Worm (Caenorhabditis elegans) whole organism, L4 larva: Measurements from ENCODE around the gene F08F1.3.
A peak's percentile ranks its signal among the peaks of the same experiment; 100 is the strongest.
"Not testable (repeated sequence)": the region's sequence is repeated elsewhere in the genome, so short reads cannot be mapped to it uniquely, and the experiment has no call there.

Experiments
- T26A8.4 ChIP-seq: fragments of 200-800 bp; sonication (Bioruptor generic); IDR thresholded peaks from 2 replicates; pipeline ENCODE4 v1.3.6; 2022; ENCODE audit warnings: missing genetic modification characterization, missing compliant biosample characterization
- aha-1 ChIP-seq: fragments of 150-350 bp; peaks from one replicate; lab custom pipeline; 2014; ENCODE audit warnings: missing biosample characterization, missing genetic modification characterization
- arid-1 ChIP-seq: fragments of 200-800 bp; sonication (Bioruptor generic); conservative IDR thresholded peaks from 2 replicates; pipeline ENCODE4 v1.3.6; 2022; ENCODE audit warnings: missing genetic modification reagents, missing genetic modification characterization, missing compliant biosample characterization
- ceh-20 ChIP-seq: fragments of 200-800 bp; sonication (Bioruptor generic); IDR thresholded peaks from 2 replicates; pipeline ENCODE4 v1.3.6; 2022; ENCODE audit warnings: missing genetic modification reagents, missing genetic modification characterization, missing compliant biosample characterization
- ceh-32 ChIP-seq: sonication (generic microtip); optimal IDR thresholded peaks from 2 replicates; lab custom pipeline; 2016; ENCODE audit warnings: mild to moderate bottlenecking, missing genetic modification characterization, missing compliant biosample characterization; ENCODE audit not compliant: poor library complexity
- ceh-62 ChIP-seq: sonication (generic microtip); optimal IDR thresholded peaks from 2 replicates; lab custom pipeline; 2017; ENCODE audit warnings: missing biosample characterization, missing genetic modification characterization
- ces-1 ChIP-seq: fragments of 150-350 bp; sonication (generic microtip); optimal IDR thresholded peaks from 4 replicates; lab custom pipeline; 2014; ENCODE audit warnings: missing biosample characterization, missing genetic modification reagents, missing genetic modification characterization
- cey-2 ChIP-seq: sonication (generic microtip); optimal IDR thresholded peaks from 3 replicates; lab custom pipeline; 2017; ENCODE audit warnings: missing genetic modification characterization, mild to moderate bottlenecking, missing compliant biosample characterization, antibody characterized with exemption, borderline replicate concordance; ENCODE audit not compliant: insufficient read depth
- ctbp-1 ChIP-seq: fragments of 200-800 bp; sonication (Bioruptor generic); IDR thresholded peaks from 2 replicates; pipeline ENCODE4 v1.3.6; 2022; ENCODE audit warnings: missing genetic modification reagents, missing genetic modification characterization, missing compliant biosample characterization
- daf-19 ChIP-seq: fragments of 200-800 bp; sonication (Bioruptor generic); conservative IDR thresholded peaks from 2 replicates; pipeline ENCODE4 v1.3.6; 2022; ENCODE audit warnings: missing genetic modification characterization, missing compliant biosample characterization
- dpl-1 ChIP-seq: fragments of 150-350 bp; optimal IDR thresholded peaks from 2 replicates; lab custom pipeline; 2014; ENCODE audit warnings: missing biosample characterization, missing genetic modification reagents, missing genetic modification characterization
- egl-27 ChIP-seq: sonication (generic microtip); optimal IDR thresholded peaks from 3 replicates; lab custom pipeline; 2017; ENCODE audit warnings: missing biosample characterization, missing genetic modification reagents, missing genetic modification characterization
- lin-13 ChIP-seq: fragments of 150-350 bp; optimal IDR thresholded peaks from 2 replicates; lab custom pipeline; 2014; ENCODE audit warnings: missing biosample characterization, missing genetic modification reagents, missing genetic modification characterization
- lin-29 ChIP-seq: fragments of 200-800 bp; sonication (Bioruptor generic); IDR thresholded peaks from 2 replicates; pipeline ENCODE4 v1.3.6; 2022; ENCODE audit warnings: missing genetic modification reagents, missing genetic modification characterization, missing compliant biosample characterization
- lsy-2 ChIP-seq, 2 experiments: fragments of 150-350 bp in 1 of 2; sonication (generic microtip) in 1 of 2; optimal IDR thresholded peaks; 2 replicates each; lab custom pipeline; 2014 to 2017; ENCODE audit warnings: missing biosample characterization in 2 of 2, missing genetic modification characterization in 2 of 2
- madf-5 ChIP-seq, 2 experiments: fragments of 200-800 bp; sonication (Bioruptor generic); IDR thresholded peaks; 2 replicates each; pipeline ENCODE4 v1.3.6; 2022; ENCODE audit warnings: missing compliant biosample characterization in 2 of 2, missing genetic modification characterization in 2 of 2
- madf-9 ChIP-seq: fragments of 200-800 bp; sonication (Bioruptor generic); conservative IDR thresholded peaks from 2 replicates; pipeline ENCODE4 v1.3.6; 2022; ENCODE audit warnings: missing genetic modification reagents, missing genetic modification characterization, missing compliant biosample characterization
- mxl-2 ChIP-seq: fragments of 200-800 bp; sonication (Bioruptor generic); conservative IDR thresholded peaks from 2 replicates; pipeline ENCODE4 v1.3.6; 2022; ENCODE audit warnings: missing genetic modification reagents, missing genetic modification characterization, missing compliant biosample characterization
- nhr-10 ChIP-seq: fragments of 150-350 bp; optimal IDR thresholded peaks from 2 replicates; lab custom pipeline; 2014; ENCODE audit warnings: missing biosample characterization, missing genetic modification characterization
- nhr-25 ChIP-seq: sonication (generic microtip); optimal IDR thresholded peaks from 2 replicates; lab custom pipeline; 2017; ENCODE audit warnings: missing genetic modification characterization, mild to moderate bottlenecking, missing compliant biosample characterization, antibody characterized with exemption, moderate library complexity, borderline replicate concordance; ENCODE audit not compliant: insufficient read depth
- nhr-28 ChIP-seq: fragments of 150-350 bp; optimal IDR thresholded peaks from 2 replicates; lab custom pipeline; 2014; ENCODE audit warnings: missing biosample characterization, missing genetic modification characterization
- nhr-42 ChIP-seq: fragments of 200-800 bp; sonication (Bioruptor generic); IDR thresholded peaks from 2 replicates; pipeline ENCODE4 v1.3.6; 2022; ENCODE audit warnings: missing genetic modification characterization, missing compliant biosample characterization
- nhr-77 ChIP-seq: fragments of 150-350 bp; optimal IDR thresholded peaks from 2 replicates; lab custom pipeline; 2014; ENCODE audit warnings: missing biosample characterization, missing genetic modification characterization
- rbr-2 ChIP-seq: sonication (generic microtip); optimal IDR thresholded peaks from 2 replicates; lab custom pipeline; 2016; ENCODE audit warnings: missing genotype, missing genetic modification characterization, missing compliant biosample characterization
- spr-1 ChIP-seq: sonication (generic microtip); optimal IDR thresholded peaks from 2 replicates; lab custom pipeline; 2016; ENCODE audit warnings: mild to moderate bottlenecking, missing genetic modification characterization, missing compliant biosample characterization
- unc-130 ChIP-seq: sonication (generic microtip); optimal IDR thresholded peaks from 2 replicates; lab custom pipeline; 2016; ENCODE audit warnings: missing genetic modification reagents, missing genetic modification characterization, missing compliant biosample characterization
- unc-62 ChIP-seq, 3 experiments: fragments of 150-350 bp in 1 of 3; sonication (generic microtip); optimal IDR thresholded peaks in 2 of 3; peaks in 1 of 3; 1 replicate in 1 of 3; 2 replicates in 2 of 3; lab custom pipeline; 2014 to 2017; ENCODE audit warnings: missing biosample characterization in 3 of 3, missing genetic modification characterization in 3 of 3, missing genetic modification reagents in 3 of 3, missing genotype in 1 of 3
- vab-7 ChIP-seq: fragments of 200-800 bp; sonication (Bioruptor generic); IDR thresholded peaks from 2 replicates; pipeline ENCODE4 v1.3.6; 2022; ENCODE audit warnings: missing genetic modification reagents, missing genetic modification characterization, missing compliant biosample characterization
- zag-1 ChIP-seq: fragments of 150-350 bp; optimal IDR thresholded peaks from 2 replicates; lab custom pipeline; 2014; ENCODE audit warnings: missing biosample characterization, missing genetic modification characterization
- zfp-3 ChIP-seq: fragments of 200-800 bp; sonication (Bioruptor generic); conservative IDR thresholded peaks from 2 replicates; pipeline ENCODE4 v1.3.6; 2022; ENCODE audit warnings: missing genetic modification reagents, missing genetic modification characterization, missing compliant biosample characterization
- zip-2 ChIP-seq: fragments of 150-350 bp; optimal IDR thresholded peaks from 2 replicates; lab custom pipeline; 2014; ENCODE audit warnings: missing biosample characterization, missing genetic modification characterization
- ztf-7 ChIP-seq: fragments of 150-350 bp; optimal IDR thresholded peaks from 2 replicates; lab custom pipeline; 2014; ENCODE audit warnings: missing biosample characterization, missing genetic modification characterization

Gene F08F1.3

ce11 chrX:8404308-8405085, 24.1 kb upstream of the F08F1.3 start (continued):
- peak; percentile 89 for TF ChIP-seq zfp-3 (GFP tag; lab: Robert Waterston, UW)
- TF ChIP-seq nhr-25 (tag; lab: Kevin White, UChicago) = peak; percentile 82
- peak; percentile 79 for TF ChIP-seq nhr-28 (tag; lab: Kevin White, UChicago)
- TF ChIP-seq nhr-42 (GFP tag; lab: Robert Waterston, UW) = peak; percentile 92
- peak; percentile 58 for TF ChIP-seq nhr-10 (tag; lab: Kevin White, UChicago)
- TF ChIP-seq daf-19 (GFP tag; lab: Robert Waterston, UW) = peak; percentile 95
- TF ChIP-seq rbr-2 (tag; lab: Kevin White, UChicago) = peak; percentile 95
- TF ChIP-seq lin-13 (GFP tag; lab: Kevin White, UChicago) = peak; percentile 81
- peak; percentile 87; the same call in 1 of the 2 replicates for TF ChIP-seq mxl-2 (GFP tag; lab: Robert Waterston, UW)
- peak; percentile 95 for TF ChIP-seq ceh-20
- TF ChIP-seq arid-1 (GFP tag; lab: Robert Waterston, UW) = peak; percentile 95

- TF ChIP-seq unc-62 (GFP tag; optimal IDR thresholded peaks at IDR 0.05 in 1 of 2; lab: Kevin White, UChicago) (peak in 1 of 2 experiments; percentile 91), unc-62 (tag; optimal IDR thresholded peaks at IDR 0.05; lab: Kevin White, UChicago) (no peak), ztf-7 (tag; lab: Kevin White, UChicago) (no peak)
Measured at ce11 chrX:8406815-8407214, 21.8 kb upstream of the F08F1.3 start.

ce11 chrX:8408267-8408666, 20.4 kb upstream of the F08F1.3 start, which contains the start of gene sulp-3:
sulp-3 (minus strand) TSS chrX:8408367.
- no peak for TF ChIP-seq vab-7 (GFP tag; lab: Robert Waterston, UW)
- TF ChIP-seq ceh-32 (tag; lab: Kevin White, UChicago) = no peak
- TF ChIP-seq lsy-2 (tag; optimal IDR thresholded peaks at IDR 0.05; lab: Kevin White, UChicago) = no peak
- TF ChIP-seq unc-130 (GFP tag; lab: Kevin White, UChicago) = no peak
- TF ChIP-seq ceh-62 (tag; lab: Kevin White, UChicago) = no peak
- TF ChIP-seq zag-1 (tag; lab: Kevin White, UChicago) = no peak
- no peak for TF ChIP-seq spr-1 (tag; lab: Kevin White, UChicago)
- no peak for TF ChIP-seq dpl-1 (GFP tag; lab: Kevin White, UChicago)
- TF ChIP-seq madf-9 = no peak
- TF ChIP-seq zfp-3 (GFP tag; lab: Robert Waterston, UW) = no peak
- no peak for TF ChIP-seq madf-5 (GFP tag; IDR thresholded peaks at IDR 0.05; lab: Robert Waterston, UW)
- no peak for TF ChIP-seq T26A8.4 (GFP tag; lab: Robert Waterston, UW)
- no peak for TF ChIP-seq egl-27 (tag; lab: Kevin White, UChicago)
- no peak for TF ChIP-seq lin-29 (GFP tag; lab: Robert Waterston, UW)
- no peak for TF ChIP-seq nhr-77
- no peak for TF ChIP-seq cey-2 (tag; lab: Kevin White, UChicago)
- TF ChIP-seq nhr-28 (tag; lab: Kevin White, UChicago) = no peak

DNA sequence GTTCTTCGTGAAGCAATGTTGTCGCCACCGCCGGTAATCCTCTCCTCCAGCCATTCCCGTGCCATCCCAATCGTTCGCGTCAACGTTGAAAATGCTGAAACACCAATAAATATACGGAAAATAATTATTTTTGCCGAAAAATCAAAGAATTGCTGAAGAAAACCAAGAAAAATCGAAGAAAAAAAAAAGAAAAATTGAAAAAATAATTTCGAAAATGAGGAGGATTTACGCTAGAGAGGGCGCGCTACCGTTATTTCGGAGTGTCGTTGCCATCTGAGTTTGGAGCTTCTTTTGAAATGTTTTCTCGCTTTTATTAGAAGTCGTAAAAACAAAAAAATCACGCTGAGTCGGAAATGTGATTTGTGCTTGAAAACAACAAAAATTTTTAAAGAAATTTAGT, 17.9 kb upstream of the F08F1.3 start, which contains the start of gene F08F1.9:
TSS of gene F08F1.9 (minus strand) at position 101 of the 400 bp plus-strand sequence.
- not testable (repeated sequence) for TF ChIP-seq mxl-2 (GFP tag; lab: Robert Waterston, UW); ctbp-1 (GFP tag; lab: Robert Waterston, UW); zip-2 (tag; lab: Kevin White, UChicago)
- TF ChIP-seq, all 104 proteins: peak for 0; not testable (repeated sequence) for 104

DNA sequence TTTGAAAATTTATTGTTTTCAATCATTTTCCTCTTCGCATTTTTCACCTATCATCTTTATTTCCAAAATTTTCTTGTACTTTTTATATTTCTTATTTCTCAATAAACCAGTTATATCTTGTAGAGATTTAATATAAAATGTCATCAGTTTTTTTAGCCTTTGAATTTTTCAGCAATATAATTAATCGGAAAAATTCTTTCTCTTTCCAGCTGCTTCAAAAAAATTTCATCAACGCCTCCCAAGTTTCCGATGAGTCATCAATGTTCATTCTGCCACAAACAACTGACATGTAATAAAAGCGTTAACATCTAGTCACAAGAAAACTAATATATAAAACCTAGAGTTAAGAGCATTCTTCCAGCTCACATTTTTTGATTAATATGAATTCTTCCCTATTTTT, 15.5 kb upstream of the F08F1.3 start, which contains the start of gene F08F1.4:
TSS of gene F08F1.4 (plus strand) at position 301 of the 400 bp plus-strand sequence.
- TF ChIP-seq aha-1 = peak; percentile 40
- TF ChIP-seq ces-1 = no peak
